Worm (Caenorhabditis elegans) whole organism, midembryonic: ENCODE results near the gene scvp-1.

Experiments used
- T22C8.4 ChIP-seq: fragments of 200-800 bp; sonication (Bioruptor generic); IDR thresholded peaks from 2 replicates; pipeline ENCODE4 v1.3.6; 2022; ENCODE audit warnings: missing genetic modification characterization, missing compliant biosample characterization
- cog-1 ChIP-seq: sonication (generic microtip); optimal IDR thresholded peaks from 2 replicates; lab custom pipeline; 2016; ENCODE audit warnings: missing genetic modification characterization, missing compliant biosample characterization
- flt-1 ChIP-seq: fragments of 200-800 bp; sonication (Bioruptor generic); IDR thresholded peaks from 2 replicates; pipeline ENCODE4 v1.3.6; 2022; ENCODE audit warnings: missing genetic modification characterization, missing compliant biosample characterization
- klf-2 ChIP-seq: fragments of 200-800 bp; sonication (Bioruptor generic); conservative IDR thresholded peaks from 2 replicates; pipeline ENCODE4 v1.3.6; 2022; ENCODE audit warnings: missing genetic modification reagents, missing genetic modification characterization, missing compliant biosample characterization
- med-1 ChIP-seq: sonication (generic microtip); optimal IDR thresholded peaks from 2 replicates; lab custom pipeline; 2017; ENCODE audit warnings: missing genetic modification characterization, mild to moderate bottlenecking, missing compliant biosample characterization, antibody characterized with exemption, missing genetic modification reagents; ENCODE audit not compliant: insufficient read depth
- ref-1 ChIP-seq: fragments of 200-800 bp; sonication (Bioruptor generic); conservative IDR thresholded peaks from 2 replicates; pipeline ENCODE4 v1.3.6; 2022; ENCODE audit warnings: missing genetic modification reagents, missing genetic modification characterization, missing compliant biosample characterization
- tab-1 ChIP-seq: fragments of 200-800 bp; sonication (Bioruptor generic); IDR thresholded peaks from 2 replicates; pipeline ENCODE4 v1.3.6; 2022; ENCODE audit warnings: missing genetic modification characterization, missing compliant biosample characterization
- ztf-23 ChIP-seq: fragments of 200-800 bp; sonication (Bioruptor generic); IDR thresholded peaks from 2 replicates; pipeline ENCODE4 v1.3.6; 2022; ENCODE audit warnings: missing genetic modification reagents, missing genetic modification characterization, missing compliant biosample characterization
- ztf-29 ChIP-seq: fragments of 200-800 bp; sonication (Bioruptor generic); IDR thresholded peaks from 2 replicates; pipeline ENCODE4 v1.3.6; 2022; ENCODE audit warnings: missing genetic modification reagents, missing genetic modification characterization, missing compliant biosample characterization

ce11 chrV:10958322-10958900 is 27.3 kb upstream of the scvp-1 start, which contains the start of gene pigt-1:
- TF ChIP-seq ref-1 (GFP tag; lab: Robert Waterston, UW) (no peak), med-1 (no peak), ztf-29 (GFP tag; lab: Robert Waterston, UW) (no peak), flt-1 (no peak), tab-1 (no peak), T22C8.4 (GFP tag; lab: Robert Waterston, UW) (no peak), cog-1 (no peak), klf-2 (GFP tag; lab: Robert Waterston, UW) (no peak), ztf-23 (no peak)
